Worm (Caenorhabditis elegans): Measurements from ENCODE around the gene rsef-1.

The rsef-1 gene

DNA sequence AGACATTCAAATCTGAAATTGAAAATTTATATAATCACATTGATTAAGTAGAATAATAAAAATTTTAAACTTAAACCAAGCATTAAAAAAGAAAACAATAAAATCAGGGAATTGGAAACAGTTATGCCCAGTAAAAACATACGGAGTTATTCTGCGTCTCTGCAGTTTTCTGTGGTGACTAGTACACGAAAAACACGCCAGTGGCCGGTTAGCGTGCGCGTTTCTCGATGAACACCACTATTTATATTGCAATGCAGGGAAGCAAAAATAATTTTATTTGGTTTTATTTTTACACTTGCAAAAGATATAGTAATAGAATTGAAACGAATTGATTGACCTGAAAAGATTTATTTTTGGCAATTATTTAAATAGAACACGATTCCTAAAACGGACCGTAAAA, 40.6 kb upstream of the rsef-1 start, which contains the start of gene sec-3 (continued):
- peak; percentile 77 for TF ChIP-seq ztf-4 (tag; optimal IDR thresholded peaks at IDR 0.05)
- TF ChIP-seq mbf-1 (tag; optimal IDR thresholded peaks at IDR 0.05): no peak
- peak; percentile 50 for TF ChIP-seq skn-1 (tag; optimal IDR thresholded peaks at IDR 0.05)
- no peak for TF ChIP-seq peb-1 (tag; optimal IDR thresholded peaks at IDR 0.05)
- peak; percentile 83 for TF ChIP-seq nhr-6 (tag; optimal IDR thresholded peaks at IDR 0.05)

DNA sequence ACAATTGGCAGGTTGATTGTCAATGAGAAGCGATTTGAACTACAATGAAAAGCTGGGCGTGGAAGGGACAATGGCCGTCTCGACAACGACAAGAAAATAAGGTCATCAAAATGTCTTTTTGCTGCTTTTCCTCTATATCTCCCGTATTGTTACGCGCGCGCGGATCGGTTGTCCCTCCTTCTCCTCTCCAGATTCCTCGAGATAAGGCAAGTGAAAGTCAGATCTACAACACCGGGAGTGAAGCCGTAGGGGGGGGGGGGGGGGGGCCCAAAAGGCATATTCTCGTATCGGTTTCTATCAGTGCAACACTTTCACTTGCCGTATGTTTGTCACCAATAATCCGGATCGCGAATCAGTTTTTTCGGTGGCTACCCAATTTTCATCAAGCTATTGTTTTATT, 35.1 kb upstream of the rsef-1 start, which contains the start of gene wrt-2:
TSS of gene wrt-2 (minus strand) at position 46 of the 400 bp plus-strand sequence.
- TF ChIP-seq mdl-1 (tag; optimal IDR thresholded peaks at IDR 0.05) (no peak), skn-1 (tag; optimal IDR thresholded peaks at IDR 0.05) (no peak), Y55F3AM.14 (GFP tag; optimal IDR thresholded peaks at IDR 0.05) (no peak)

DNA sequence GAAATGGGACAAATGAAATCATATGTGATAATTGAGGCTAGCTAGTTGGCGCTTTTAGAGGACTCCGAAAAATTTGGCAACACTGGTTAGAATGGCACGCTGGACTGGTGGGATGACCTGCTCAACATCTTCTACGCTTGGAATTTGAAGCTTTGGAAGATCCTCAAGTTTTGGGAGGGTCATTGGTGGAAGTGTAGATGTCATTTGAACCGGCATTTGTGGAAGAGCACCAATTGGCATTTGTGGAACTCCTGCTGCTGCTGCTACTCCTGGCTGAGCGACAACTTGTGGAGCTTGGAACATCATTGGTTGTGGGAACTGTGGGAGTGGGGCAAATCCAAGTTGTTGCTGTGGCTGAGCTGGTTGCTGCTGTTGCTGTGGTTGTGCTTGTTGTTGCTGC, 33.3 kb upstream of the rsef-1 start:
- peak; percentile 33 for TF ChIP-seq nhr-129 (tag; optimal IDR thresholded peaks at IDR 0.05)
- no peak for TF ChIP-seq C34F6.9 (tag; optimal IDR thresholded peaks at IDR 0.05)

DNA sequence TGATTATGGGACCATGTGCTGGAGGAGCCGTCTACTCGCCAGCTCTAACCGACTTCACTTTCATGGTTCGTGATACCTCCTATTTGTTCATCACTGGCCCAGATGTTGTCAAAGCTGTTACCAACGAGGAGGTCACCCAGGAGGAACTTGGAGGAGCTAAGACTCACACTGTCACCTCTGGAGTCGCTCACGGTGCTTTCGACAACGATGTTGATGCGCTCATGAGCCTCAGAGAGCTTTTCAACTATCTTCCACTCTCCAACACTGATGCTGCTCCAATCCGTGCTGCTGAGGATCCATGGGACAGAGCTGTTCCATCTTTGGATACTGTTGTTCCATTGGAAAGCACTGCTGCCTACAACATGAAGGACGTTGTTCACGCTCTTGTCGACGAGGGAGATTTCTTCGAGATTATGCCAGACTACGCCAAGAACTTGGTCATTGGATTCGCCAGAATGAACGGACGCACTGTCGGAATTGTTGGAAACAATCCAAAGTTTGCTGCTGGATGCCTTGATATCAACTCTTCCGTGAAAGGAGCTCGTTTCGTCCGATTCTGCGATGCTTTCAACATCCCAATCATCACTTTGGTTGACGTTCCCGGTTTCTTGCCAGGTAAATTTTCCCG, 32.0 kb upstream of the rsef-1 start:
- TF ChIP-seq mab-5 (tag; optimal IDR thresholded peaks at IDR 0.05) (no peak), Y55F3AM.14 (GFP tag; optimal IDR thresholded peaks at IDR 0.05) (no peak), nhr-129 (tag; optimal IDR thresholded peaks at IDR 0.05) (peak; percentile 13), unc-62 (GFP tag; optimal IDR thresholded peaks at IDR 0.05) (no peak), elt-1 (tag; optimal IDR thresholded peaks at IDR 0.05) (no peak), mbf-1 (tag; optimal IDR thresholded peaks at IDR 0.05) (no peak), gmeb-1 (tag; optimal IDR thresholded peaks at IDR 0.05) (no peak), dmd-4 (tag; optimal IDR thresholded peaks at IDR 0.05) (no peak)

DNA sequence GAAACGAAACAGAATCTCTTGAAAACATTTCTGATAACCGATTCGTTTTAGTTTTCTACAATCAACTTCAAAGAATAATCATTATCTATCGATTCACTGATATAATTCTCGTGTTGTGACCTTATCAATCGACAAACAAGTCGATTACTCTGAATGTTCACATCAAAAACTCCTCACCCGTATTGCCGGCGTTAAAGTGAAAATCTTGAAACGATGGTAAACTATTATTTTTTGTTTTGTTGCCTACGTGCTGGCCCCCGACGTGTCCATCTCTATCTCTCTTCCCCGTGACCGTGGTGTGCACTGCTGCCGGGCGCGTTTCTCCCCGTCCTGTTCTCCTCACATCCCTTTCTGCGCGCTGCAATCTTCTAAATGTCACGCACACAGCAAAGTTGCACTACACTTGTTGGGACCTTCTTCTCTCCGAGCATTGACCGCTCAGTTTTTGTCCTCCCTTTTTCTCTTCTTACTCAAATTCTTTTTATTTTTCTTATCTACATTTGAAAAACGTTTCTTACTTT, 30.8 kb upstream of the rsef-1 start:
- TF ChIP-seq elt-3 (tag; optimal IDR thresholded peaks at IDR 0.05) (no peak), F13H6.1 (tag; optimal IDR thresholded peaks at IDR 0.05) (peak; percentile 59), mdl-1 (tag; optimal IDR thresholded peaks at IDR 0.05) (peak in 1 of 2 experiments; percentile 6), unc-55 (GFP tag; optimal IDR thresholded peaks at IDR 0.05) (no peak), lsy-2 (tag; optimal IDR thresholded peaks at IDR 0.05) (peak in 1 of 2 experiments; percentile 56), fos-1 (tag; optimal IDR thresholded peaks at IDR 0.05) (peak; percentile 86), nhr-23 (tag; optimal IDR thresholded peaks at IDR 0.05) (no peak), Y55F3AM.14 (GFP tag; optimal IDR thresholded peaks at IDR 0.05) (no peak), unc-62 (GFP tag; optimal IDR thresholded peaks at IDR 0.05) (no peak), peb-1 (tag; optimal IDR thresholded peaks at IDR 0.05) (no peak), sma-9 (GFP tag; optimal IDR thresholded peaks at IDR 0.05) (peak; percentile 18), sma-9 (tag; optimal IDR thresholded peaks at IDR 0.05) (no peak), lin-11 (tag; optimal IDR thresholded peaks at IDR 0.05) (peak; percentile 22), nhr-10 (tag; optimal IDR thresholded peaks at IDR 0.05) (no peak), aly-2 (tag; optimal IDR thresholded peaks at IDR 0.05) (no peak), nhr-6 (tag; optimal IDR thresholded peaks at IDR 0.05) (no peak), nhr-12 (tag; optimal IDR thresholded peaks at IDR 0.05) (no peak), crh-2 (tag; optimal IDR thresholded peaks at IDR 0.05) (peak; percentile 11), sem-4 (tag; optimal IDR thresholded peaks at IDR 0.05) (no peak), lin-13 (GFP tag; optimal IDR thresholded peaks at IDR 0.05) (no peak), ama-1 (optimal IDR thresholded peaks at IDR 0.05) (no peak), nhr-21 (tag; optimal IDR thresholded peaks at IDR 0.05) (peak; percentile 12), ztf-1 (GFP tag; conservative IDR thresholded peaks at IDR 0.05) (no peak), R02D3.7 (tag; optimal IDR thresholded peaks at IDR 0.05) (no peak), lin-39 (tag; optimal IDR thresholded peaks at IDR 0.05) (no peak), sma-3 (GFP tag; optimal IDR thresholded peaks at IDR 0.05) (peak; percentile 48), egl-27 (tag; optimal IDR thresholded peaks at IDR 0.05) (no peak), dmd-4 (tag; optimal IDR thresholded peaks at IDR 0.05) (no peak), nhr-129 (tag; optimal IDR thresholded peaks at IDR 0.05) (peak; percentile 78), blmp-1 (tag; optimal IDR thresholded peaks at IDR 0.05; ENCODE audit: insufficient read depth) (peak; percentile 63), ztf-11 (tag; optimal IDR thresholded peaks at IDR 0.05) (no peak), ztf-4 (tag; optimal IDR thresholded peaks at IDR 0.05) (peak; percentile 21), mbf-1 (tag; optimal IDR thresholded peaks at IDR 0.05) (no peak), zag-1 (tag; optimal IDR thresholded peaks at IDR 0.05) (peak; percentile 10), nhr-25 (tag; optimal IDR thresholded peaks at IDR 0.05) (peak; percentile 34), snpc-4 (tag; optimal IDR thresholded peaks at IDR 0.05) (no peak), elt-1 (tag; optimal IDR thresholded peaks at IDR 0.05) (no peak), skn-1 (tag; optimal IDR thresholded peaks at IDR 0.05) (no peak), nhr-77 (tag; optimal IDR thresholded peaks at IDR 0.05) (no peak), nhr-11 (tag; optimal IDR thresholded peaks at IDR 0.05) (no peak), ceh-16 (tag; optimal IDR thresholded peaks at IDR 0.05) (no peak)
